Fruit fly (Drosophila melanogaster) whole organism, embryonic: ENCODE data around the gene Snup.
A peak's percentile ranks its signal among the peaks of the same experiment; 100 is the strongest.

Source experiments
- CG10366 ChIP-seq: fragments of 200-800 bp; sonication (Bioruptor generic); IDR thresholded peaks from 2 replicates; pipeline ENCODE4 v1.3.6; 2022; ENCODE audit warnings: missing biosample characterization, missing genetic modification characterization
- CG10543 ChIP-seq: fragments of 200-800 bp; sonication (Bioruptor generic); optimal IDR thresholded peaks from 3 replicates; lab custom pipeline; 2017; ENCODE audit warnings: missing biosample characterization, mild to moderate bottlenecking, missing genetic modification characterization, moderate library complexity
- CG10654 ChIP-seq: fragments of 200-800 bp; sonication (Bioruptor generic); optimal IDR thresholded peaks from 2 replicates; lab custom pipeline; 2016; ENCODE audit warnings: missing biosample characterization, missing genetic modification characterization
- CG11085 ChIP-seq: fragments of 200-800 bp; sonication (Bioruptor generic); IDR thresholded peaks from 2 replicates; pipeline ENCODE4 v1.3.6; 2022; ENCODE audit warnings: missing biosample characterization, missing genetic modification characterization
- CG11695 ChIP-seq: fragments of 200-800 bp; sonication (Bioruptor generic); IDR thresholded peaks from 3 replicates; pipeline ENCODE4 v1.3.6; 2022; ENCODE audit warnings: missing biosample characterization, missing genetic modification characterization
- CG11696 ChIP-seq: fragments of 200-800 bp; sonication (Bioruptor generic); IDR thresholded peaks from 2 replicates; pipeline ENCODE4 v1.3.6; 2022; ENCODE audit warnings: missing biosample characterization, missing genetic modification characterization
- CG12071 ChIP-seq: fragments of 200-800 bp; sonication (Bioruptor generic); optimal IDR thresholded peaks from 3 replicates; lab custom pipeline; 2018; ENCODE audit warnings: missing biosample characterization, mild to moderate bottlenecking, missing genetic modification characterization
- CG1233 ChIP-seq: fragments of 200-800 bp; sonication (Bioruptor generic); optimal IDR thresholded peaks from 4 replicates; lab custom pipeline; 2018; ENCODE audit warnings: missing biosample characterization, mild to moderate bottlenecking, missing genetic modification characterization
- CG13775 ChIP-seq: fragments of 200-800 bp; sonication (Bioruptor generic); optimal IDR thresholded peaks from 3 replicates; lab custom pipeline; 2017; ENCODE audit warnings: missing biosample characterization, mild to moderate bottlenecking, missing genetic modification characterization
- CG15514 ChIP-seq: fragments of 200-800 bp; sonication (Bioruptor generic); optimal IDR thresholded peaks from 3 replicates; lab custom pipeline; 2017; ENCODE audit warnings: missing biosample characterization, missing genetic modification characterization, mild to moderate bottlenecking, moderate library complexity, missing genetic modification reagents
- CG1603 ChIP-seq: fragments of 200-800 bp; sonication (Bioruptor generic); optimal IDR thresholded peaks from 2 replicates; lab custom pipeline; 2019; ENCODE audit warnings: missing biosample characterization, mild to moderate bottlenecking, missing genetic modification characterization, moderate library complexity
- CG17359 ChIP-seq: fragments of 200-800 bp; sonication (Bioruptor generic); optimal IDR thresholded peaks from 3 replicates; lab custom pipeline; 2018; ENCODE audit warnings: missing biosample characterization, mild to moderate bottlenecking, missing genetic modification characterization, moderate library complexity
- CG17612 ChIP-seq: fragments of 200-800 bp; sonication (Bioruptor generic); IDR thresholded peaks from 2 replicates; pipeline ENCODE4 v1.3.6; 2022; ENCODE audit warnings: missing biosample characterization, missing genetic modification characterization
- CG18619 ChIP-seq: fragments of 200-800 bp; sonication (Bioruptor generic); optimal IDR thresholded peaks from 3 replicates; lab custom pipeline; 2017; ENCODE audit warnings: missing biosample characterization, mild to moderate bottlenecking, missing genetic modification characterization
- CG32532 ChIP-seq: fragments of 200-800 bp; sonication (Bioruptor generic); IDR thresholded peaks from 2 replicates; pipeline ENCODE4 v1.3.6; 2022; ENCODE audit warnings: missing biosample characterization, missing genetic modification characterization
- CG3726 ChIP-seq: fragments of 200-800 bp; sonication (Bioruptor generic); IDR thresholded peaks from 3 replicates; pipeline ENCODE4, ENCODE4 v1.3.6; 2022; ENCODE audit warnings: missing biosample characterization, missing genetic modification characterization
- CG4404 ChIP-seq: fragments of 200-800 bp; sonication (Bioruptor generic); IDR thresholded peaks from 2 replicates; pipeline ENCODE4 v1.3.6; 2022; ENCODE audit warnings: missing biosample characterization, missing genetic modification characterization
- CG4820 ChIP-seq: fragments of 200-800 bp; sonication (Bioruptor generic); optimal IDR thresholded peaks from 3 replicates; lab custom pipeline; 2016; ENCODE audit warnings: missing biosample characterization, missing genetic modification characterization
- CG9215 ChIP-seq: fragments of 200-800 bp; sonication (Bioruptor generic); IDR thresholded peaks from 2 replicates; pipeline ENCODE4 v1.3.6; 2022; ENCODE audit warnings: missing biosample characterization, missing genetic modification characterization
- Chrac-16 ChIP-seq: fragments of 200-800 bp; sonication (Bioruptor generic); optimal IDR thresholded peaks from 3 replicates; lab custom pipeline; 2016; ENCODE audit warnings: missing biosample characterization, missing genetic modification characterization
- Dad ChIP-seq: fragments of 200-800 bp; sonication (Bioruptor generic); optimal IDR thresholded peaks from 3 replicates; lab custom pipeline; 2016; ENCODE audit warnings: missing biosample characterization, missing genetic modification characterization
- Dek ChIP-seq: fragments of 200-800 bp; sonication (Bioruptor generic); optimal IDR thresholded peaks from 3 replicates; lab custom pipeline; 2019; ENCODE audit warnings: missing biosample characterization, mild to moderate bottlenecking, missing genetic modification characterization, moderate library complexity
- Dll ChIP-seq: fragments of 200-800 bp; sonication (Bioruptor generic); IDR thresholded peaks from 4 replicates; pipeline ENCODE4 v1.3.6; 2022; ENCODE audit warnings: missing biosample characterization, missing genetic modification characterization; ENCODE audit not compliant: partially characterized antibody
- Doc3 ChIP-seq: fragments of 200-800 bp; sonication (Bioruptor generic); IDR thresholded peaks from 3 replicates; pipeline ENCODE4 v1.3.6; 2022; ENCODE audit warnings: missing biosample characterization, missing genetic modification characterization; ENCODE audit not compliant: partially characterized antibody
- Hr3 ChIP-seq: fragments of 200-800 bp; sonication (Bioruptor generic); optimal IDR thresholded peaks from 3 replicates; lab custom pipeline; 2016; ENCODE audit warnings: missing biosample characterization, missing genetic modification characterization
- Hsf ChIP-seq: fragments of 200-800 bp; sonication (Bioruptor generic); optimal IDR thresholded peaks from 3 replicates; lab custom pipeline; 2016; ENCODE audit warnings: missing biosample characterization, missing genetic modification characterization
- Kr ChIP-seq: fragments of 200-800 bp; sonication (Bioruptor generic); optimal IDR thresholded peaks from 2 replicates; lab custom pipeline; 2017; ENCODE audit warnings: missing biosample characterization, mild to moderate bottlenecking, missing genetic modification characterization
- MESR4 ChIP-seq: fragments of 200-800 bp; sonication (Bioruptor generic); optimal IDR thresholded peaks from 2 replicates; lab custom pipeline; 2018; ENCODE audit warnings: missing biosample characterization, mild to moderate bottlenecking, missing genetic modification characterization, moderate library complexity
- MTF-1 ChIP-seq: fragments of 200-800 bp; sonication (Bioruptor generic); optimal IDR thresholded peaks from 2 replicates; lab custom pipeline; 2018; ENCODE audit warnings: missing biosample characterization, mild to moderate bottlenecking, missing genetic modification characterization, borderline replicate concordance
- Mrtf ChIP-seq: fragments of 200-800 bp; sonication (Bioruptor generic); IDR thresholded peaks from 3 replicates; pipeline ENCODE4 v1.3.6; 2022; ENCODE audit warnings: missing biosample characterization, missing genetic modification characterization
- Sry-δ ChIP-seq: fragments of 200-800 bp; sonication (Bioruptor generic); optimal IDR thresholded peaks from 2 replicates; lab custom pipeline; 2016; ENCODE audit warnings: missing biosample characterization, missing genetic modification characterization
- Taf1 ChIP-seq: fragments of 200-800 bp; sonication (Bioruptor generic); IDR thresholded peaks from 2 replicates; pipeline ENCODE4 v1.3.6; 2022; ENCODE audit warnings: missing biosample characterization, missing genetic modification characterization
- br ChIP-seq: fragments of >200 bp; optimal IDR thresholded peaks from 2 replicates; lab custom pipeline; 2017
- croc ChIP-seq: fragments of 200-800 bp; sonication (Bioruptor generic); conservative IDR thresholded peaks from 3 replicates; pipeline ENCODE4 v1.3.6; 2022; ENCODE audit warnings: missing biosample characterization, missing genetic modification characterization
- da ChIP-seq: fragments of 200-800 bp; sonication (Bioruptor generic); optimal IDR thresholded peaks from 2 replicates; lab custom pipeline; 2016; ENCODE audit warnings: missing biosample characterization, missing genetic modification characterization
- dmrt11E ChIP-seq: fragments of 200-800 bp; sonication (Bioruptor generic); optimal IDR thresholded peaks from 3 replicates; lab custom pipeline; 2018; ENCODE audit warnings: missing biosample characterization, mild to moderate bottlenecking, missing genetic modification characterization, moderate library complexity
- dpn ChIP-seq, 2 experiments: fragments of 200-800 bp; sonication (Bioruptor generic); optimal IDR thresholded peaks; 3 replicates each; lab custom pipeline; 2016; ENCODE audit warnings: missing biosample characterization in 2 of 2, missing genetic modification characterization in 2 of 2
- ham ChIP-seq: fragments of 200-800 bp; sonication (Bioruptor generic); IDR thresholded peaks from 2 replicates; pipeline ENCODE4 v1.3.6; 2022; ENCODE audit warnings: missing biosample characterization, missing genetic modification characterization
- hbn ChIP-seq: fragments of 200-800 bp; sonication (Bioruptor generic); IDR thresholded peaks from 2 replicates; pipeline ENCODE4 v1.3.6; 2022; ENCODE audit warnings: missing biosample characterization, missing genetic modification characterization; ENCODE audit not compliant: partially characterized antibody
- ken ChIP-seq: fragments of 200-800 bp; sonication (Bioruptor generic); IDR thresholded peaks from 3 replicates; pipeline ENCODE4 v1.3.6; 2022; ENCODE audit warnings: missing biosample characterization, missing genetic modification characterization
- pzg ChIP-seq: fragments of 200-800 bp; sonication (Bioruptor generic); optimal IDR thresholded peaks from 3 replicates; lab custom pipeline; 2018; ENCODE audit warnings: missing biosample characterization, mild to moderate bottlenecking, missing genetic modification characterization, moderate library complexity
- run ChIP-seq: fragments of 200-800 bp; sonication (Bioruptor generic); optimal IDR thresholded peaks from 3 replicates; lab custom pipeline; 2018; ENCODE audit warnings: missing biosample characterization, mild to moderate bottlenecking, missing genetic modification characterization
- schlank ChIP-seq: fragments of 200-800 bp; sonication (Bioruptor generic); optimal IDR thresholded peaks from 2 replicates; lab custom pipeline; 2018; ENCODE audit warnings: missing biosample characterization, mild to moderate bottlenecking, missing genetic modification characterization
- scrt ChIP-seq: fragments of 200-800 bp; sonication (Bioruptor generic); optimal IDR thresholded peaks from 2 replicates; lab custom pipeline; 2018; ENCODE audit warnings: missing biosample characterization, mild to moderate bottlenecking, missing genetic modification characterization, moderate library complexity
- seq ChIP-seq: fragments of 200-800 bp; sonication (Bioruptor generic); IDR thresholded peaks from 2 replicates; pipeline ENCODE4 v1.3.6; 2022; ENCODE audit warnings: missing biosample characterization, missing genetic modification characterization
- sob ChIP-seq: fragments of 200-800 bp; sonication (Bioruptor generic); IDR thresholded peaks from 2 replicates; pipeline ENCODE4 v1.3.6; 2022; ENCODE audit warnings: missing biosample characterization, missing genetic modification characterization
- stwl ChIP-seq: fragments of 200-800 bp; sonication (Bioruptor generic); optimal IDR thresholded peaks from 3 replicates; lab custom pipeline; 2018; ENCODE audit warnings: missing biosample characterization, mild to moderate bottlenecking, missing genetic modification characterization, moderate library complexity
- ttk ChIP-seq: fragments of 200-800 bp; sonication (Bioruptor generic); IDR thresholded peaks from 2 replicates; pipeline ENCODE4 v2.1.2; 2022; ENCODE audit warnings: missing biosample characterization, missing genetic modification characterization

Gene Snup

dm6 chr3L:2634929-2635799 is 16.7 kb upstream of the Snup start (continued):
- TF ChIP-seq CG11085 (GFP tag; lab: Robert Waterston, UW): peak; percentile 79
- TF ChIP-seq ken (GFP tag; lab: Robert Waterston, UW): peak; percentile 78; the same call in 2 of the 3 replicates
- TF ChIP-seq pzg (GFP tag; lab: Kevin White, UChicago): peak; percentile 72
- TF ChIP-seq Dad (GFP tag; lab: Kevin White, UChicago): peak; percentile 92
- TF ChIP-seq br (lab: Kevin White, UChicago): no peak
- TF ChIP-seq MTF-1: peak; percentile 94
- peak; percentile 86 for TF ChIP-seq sob (GFP tag; lab: Robert Waterston, UW)
- peak; percentile 65 for TF ChIP-seq dmrt11E (tag; lab: Kevin White, UChicago)
- peak; percentile 86 for TF ChIP-seq CG18619 (GFP tag; lab: Kevin White, UChicago)
- peak; percentile 88 for TF ChIP-seq CG1603
- TF ChIP-seq CG11696 (GFP tag; lab: Robert Waterston, UW): peak; percentile 70
- peak; percentile 39 for TF ChIP-seq CG9215 (GFP tag; lab: Robert Waterston, UW)
- peak; percentile 85 for TF ChIP-seq CG12071
- peak; percentile 80 for TF ChIP-seq ttk (GFP tag; lab: Robert Waterston, UW)
- TF ChIP-seq dpn (GFP tag; optimal IDR thresholded peaks at IDR 0.05; lab: Kevin White, UChicago): peak; percentile 35 to 84
- 0 out of 2 replicates have a peak, but pooled peaks have one; percentile 48 for TF ChIP-seq CG17612 (GFP tag; lab: Robert Waterston, UW)
- peak; percentile 81 for TF ChIP-seq scrt
- peak; percentile 74 for TF ChIP-seq CG17359 (tag; lab: Kevin White, UChicago)
- TF ChIP-seq run: peak; percentile 52
- peak; percentile 42 for TF ChIP-seq MESR4 (GFP tag; lab: Kevin White, UChicago)
- TF ChIP-seq CG3726 (GFP tag; lab: Robert Waterston, UW): no peak
- TF ChIP-seq CG13775 (GFP tag; lab: Kevin White, UChicago): peak; percentile 91
- peak; percentile 82 for TF ChIP-seq schlank (tag; lab: Kevin White, UChicago)
- peak; percentile 66; the same call in 2 of the 3 replicates for TF ChIP-seq Doc3 (GFP tag; lab: Robert Waterston, UW)
- TF ChIP-seq Mrtf: no peak
- TF ChIP-seq seq (GFP tag; lab: Robert Waterston, UW): peak; percentile 56; the same call in 1 of the 2 replicates
- TF ChIP-seq CG10366 (GFP tag; lab: Robert Waterston, UW): peak; percentile 74
- no peak for TF ChIP-seq CG4404 (GFP tag; lab: Robert Waterston, UW)
- TF ChIP-seq CG10654 (GFP tag; lab: Kevin White, UChicago): peak; percentile 68
- peak; percentile 51 for TF ChIP-seq Kr
- peak; percentile 40 for TF ChIP-seq CG4820 (GFP tag; lab: Kevin White, UChicago)
- TF ChIP-seq Chrac-16 (GFP tag; lab: Kevin White, UChicago): peak; percentile 51
- peak; percentile 82 for TF ChIP-seq da
- TF ChIP-seq stwl (tag; lab: Kevin White, UChicago): peak; percentile 95
- peak; percentile 72; the same call in 2 of the 4 replicates for TF ChIP-seq Dll (GFP tag; lab: Robert Waterston, UW)
- peak; percentile 83 for TF ChIP-seq Hsf (GFP tag; lab: Kevin White, UChicago)
- TF ChIP-seq hbn (GFP tag; lab: Robert Waterston, UW): peak; percentile 55
- TF ChIP-seq CG15514 (GFP tag; lab: Kevin White, UChicago): peak; percentile 90
- no peak; the same call in 1 of the 2 replicates for TF ChIP-seq Taf1 (GFP tag; lab: Robert Waterston, UW)
- TF ChIP-seq Dek (tag; lab: Kevin White, UChicago): no peak
- peak; percentile 44; the same call in 1 of the 2 replicates for TF ChIP-seq ham (GFP tag; lab: Robert Waterston, UW)
- peak; percentile 44 for TF ChIP-seq Hr3 (GFP tag; lab: Kevin White, UChicago)
- TF ChIP-seq CG11695: peak; percentile 64
- peak; percentile 85 for TF ChIP-seq CG32532 (GFP tag; lab: Robert Waterston, UW)
- TF ChIP-seq Sry-δ (GFP tag; lab: Kevin White, UChicago): peak; percentile 86
- TF ChIP-seq croc (GFP tag; lab: Robert Waterston, UW): 0 out of 3 replicates have a peak, but pooled peaks have one; percentile 19
- peak; percentile 96 for TF ChIP-seq CG10543
- TF ChIP-seq CG1233 (GFP tag; lab: Kevin White, UChicago): peak; percentile 85
